Worm (Caenorhabditis elegans): ENCODE measurements around the gene srd-64.

- TF ChIP-seq nhr-77 (tag; optimal IDR thresholded peaks at IDR 0.05) (no peak), zfp-2 (tag; optimal IDR thresholded peaks at IDR 0.05) (no peak), unc-39 (tag; optimal IDR thresholded peaks at IDR 0.05) (no peak), lin-1 (GFP tag; IDR thresholded peaks at IDR 0.05) (no peak), fos-1 (tag; optimal IDR thresholded peaks at IDR 0.05) (no peak), unc-130 (GFP tag; optimal IDR thresholded peaks at IDR 0.05) (no peak), aly-2 (tag; optimal IDR thresholded peaks at IDR 0.05) (no peak), F49E8.2 (tag; optimal IDR thresholded peaks at IDR 0.05; ENCODE audit: borderline replicate concordance) (no peak)
Measured at ce11 chrIII:1663056-1663455, 31.9 kb downstream of the srd-64 start.

Data from whole organism, L4 larva.